Fruit fly (Drosophila melanogaster) whole organism, embryonic: ENCODE results near the gene CG11095.

Experiments used
- Abd-B ChIP-seq: fragments of 200-800 bp; sonication (Bioruptor generic); optimal IDR thresholded peaks from 2 replicates; lab custom pipeline; 2018; ENCODE audit warnings: missing biosample characterization, mild to moderate bottlenecking, missing genetic modification characterization, moderate library complexity
- Ada2b ChIP-seq: fragments of 200-800 bp; sonication (Bioruptor generic); IDR thresholded peaks from 2 replicates; pipeline ENCODE4 v1.3.6; 2022; ENCODE audit warnings: missing biosample characterization, missing genetic modification characterization
- Atf3 ChIP-seq: fragments of 200-800 bp; sonication (Bioruptor generic); optimal IDR thresholded peaks from 3 replicates; lab custom pipeline; 2016; ENCODE audit warnings: missing biosample characterization, missing genetic modification characterization
- Blimp-1 ChIP-seq: fragments of 200-800 bp; sonication (Bioruptor generic); optimal IDR thresholded peaks from 3 replicates; lab custom pipeline; 2018; ENCODE audit warnings: missing biosample characterization, missing genetic modification characterization, mild to moderate bottlenecking, moderate library complexity, missing genetic modification reagents
- CG10321 ChIP-seq: fragments of 200-800 bp; sonication (Bioruptor generic); IDR thresholded peaks from 2 replicates; pipeline ENCODE4 v1.3.6; 2022; ENCODE audit warnings: missing biosample characterization, missing genetic modification characterization
- CG10431 ChIP-seq: fragments of 200-800 bp; sonication (Bioruptor generic); optimal IDR thresholded peaks from 3 replicates; lab custom pipeline; 2018; ENCODE audit warnings: missing biosample characterization, mild to moderate bottlenecking, missing genetic modification characterization
- CG13123 ChIP-seq: fragments of 200-800 bp; sonication (Bioruptor generic); optimal IDR thresholded peaks from 2 replicates; lab custom pipeline; 2016; ENCODE audit warnings: missing biosample characterization, missing genetic modification characterization
- CG13296 ChIP-seq: fragments of 200-800 bp; sonication (Bioruptor generic); optimal IDR thresholded peaks from 3 replicates; lab custom pipeline; 2018; ENCODE audit warnings: missing biosample characterization, mild to moderate bottlenecking, missing genetic modification characterization
- CG13894 ChIP-seq: fragments of 200-800 bp; sonication (Bioruptor generic); optimal IDR thresholded peaks from 3 replicates; lab custom pipeline; 2018; ENCODE audit warnings: missing biosample characterization, mild to moderate bottlenecking, missing genetic modification characterization, moderate library complexity
- CG1647 ChIP-seq: fragments of 200-800 bp; sonication (Bioruptor generic); optimal IDR thresholded peaks from 3 replicates; lab custom pipeline; 2016; ENCODE audit warnings: missing biosample characterization, missing genetic modification characterization
- CG16815 ChIP-seq: fragments of 200-800 bp; sonication (Bioruptor generic); optimal IDR thresholded peaks from 3 replicates; lab custom pipeline; 2017; ENCODE audit warnings: missing biosample characterization, mild to moderate bottlenecking, missing genetic modification characterization
- CG2202 ChIP-seq: fragments of 200-800 bp; sonication (Bioruptor generic); optimal IDR thresholded peaks from 2 replicates; lab custom pipeline; 2018; ENCODE audit warnings: missing biosample characterization, mild to moderate bottlenecking, missing genetic modification characterization
- CG30403 ChIP-seq: fragments of 200-800 bp; sonication (Bioruptor generic); optimal IDR thresholded peaks from 3 replicates; lab custom pipeline; 2016; ENCODE audit warnings: missing biosample characterization, missing genetic modification characterization
- CG32532 ChIP-seq: fragments of 200-800 bp; sonication (Bioruptor generic); IDR thresholded peaks from 2 replicates; pipeline ENCODE4 v1.3.6; 2022; ENCODE audit warnings: missing biosample characterization, missing genetic modification characterization
- CG3281 ChIP-seq: fragments of 200-800 bp; sonication (Bioruptor generic); optimal IDR thresholded peaks from 3 replicates; lab custom pipeline; 2017; ENCODE audit warnings: missing biosample characterization, mild to moderate bottlenecking, missing genetic modification characterization
- CG33213 ChIP-seq: fragments of 200-800 bp; sonication (Bioruptor generic); optimal IDR thresholded peaks from 3 replicates; lab custom pipeline; 2016; ENCODE audit warnings: missing biosample characterization, missing genetic modification characterization
- CG33557 ChIP-seq: fragments of 200-800 bp; sonication (Bioruptor generic); optimal IDR thresholded peaks from 2 replicates; lab custom pipeline; 2019; ENCODE audit warnings: missing biosample characterization, mild to moderate bottlenecking, missing genetic modification characterization, moderate library complexity
- CG3995 ChIP-seq: fragments of 200-800 bp; sonication (Bioruptor generic); optimal IDR thresholded peaks from 3 replicates; lab custom pipeline; 2016; ENCODE audit warnings: missing biosample characterization, missing genetic modification characterization
- CG4404 ChIP-seq: fragments of 200-800 bp; sonication (Bioruptor generic); IDR thresholded peaks from 2 replicates; pipeline ENCODE4 v1.3.6; 2022; ENCODE audit warnings: missing biosample characterization, missing genetic modification characterization
- CG6813 ChIP-seq: fragments of 200-800 bp; sonication (Bioruptor generic); optimal IDR thresholded peaks from 2 replicates; lab custom pipeline; 2017; ENCODE audit warnings: missing biosample characterization, missing genetic modification characterization, mild to moderate bottlenecking, moderate library complexity, missing genetic modification reagents
- CG7839 ChIP-seq: fragments of 200-800 bp; sonication (Bioruptor generic); optimal IDR thresholded peaks from 3 replicates; lab custom pipeline; 2018; ENCODE audit warnings: missing biosample characterization, mild to moderate bottlenecking, missing genetic modification characterization, moderate library complexity
- CG7928 ChIP-seq: fragments of 200-800 bp; sonication (Bioruptor generic); optimal IDR thresholded peaks from 2 replicates; lab custom pipeline; 2017; ENCODE audit warnings: missing biosample characterization, mild to moderate bottlenecking, missing genetic modification characterization
- CG8388 ChIP-seq: fragments of 200-800 bp; sonication (Bioruptor generic); optimal IDR thresholded peaks from 2 replicates; lab custom pipeline; 2019; ENCODE audit warnings: missing biosample characterization, mild to moderate bottlenecking, missing genetic modification characterization, moderate library complexity
- CG8478 ChIP-seq: fragments of >200 bp; optimal IDR thresholded peaks from 2 replicates; lab custom pipeline; 2018
- CG9876 ChIP-seq: fragments of 200-800 bp; sonication (Bioruptor generic); optimal IDR thresholded peaks from 2 replicates; lab custom pipeline; 2016; ENCODE audit warnings: missing biosample characterization, missing genetic modification characterization
- Elba2 ChIP-seq: fragments of 200-800 bp; sonication (Bioruptor generic); optimal IDR thresholded peaks from 3 replicates; lab custom pipeline; 2016; ENCODE audit warnings: missing biosample characterization, missing genetic modification characterization
- GATAe ChIP-seq: fragments of 200-800 bp; sonication (Bioruptor generic); conservative IDR thresholded peaks from 2 replicates; pipeline ENCODE4 v1.3.6; 2022; ENCODE audit warnings: missing biosample characterization, missing genetic modification characterization
- Pdp1 ChIP-seq, 2 experiments: fragments of 200-800 bp; sonication (Bioruptor generic); optimal IDR thresholded peaks; 3 replicates each; lab custom pipeline; 2016; ENCODE audit warnings: missing biosample characterization in 2 of 2, missing genetic modification characterization in 2 of 2, mild to moderate bottlenecking in 1 of 2, moderate library complexity in 1 of 2
- Rx ChIP-seq: fragments of 200-800 bp; sonication (Bioruptor generic); IDR thresholded peaks from 2 replicates; pipeline ENCODE4 v1.3.6; 2022; ENCODE audit warnings: missing biosample characterization, missing genetic modification characterization
- Scr ChIP-seq: fragments of 200-800 bp; sonication (Bioruptor generic); IDR thresholded peaks from 2 replicates; pipeline ENCODE4 v1.3.6; 2022; ENCODE audit warnings: missing biosample characterization, missing genetic modification characterization; ENCODE audit not compliant: partially characterized antibody
- Sry-δ ChIP-seq: fragments of 200-800 bp; sonication (Bioruptor generic); optimal IDR thresholded peaks from 2 replicates; lab custom pipeline; 2016; ENCODE audit warnings: missing biosample characterization, missing genetic modification characterization
- cg ChIP-seq: fragments of 200-800 bp; sonication (Bioruptor generic); optimal IDR thresholded peaks from 3 replicates; lab custom pipeline; 2019; ENCODE audit warnings: missing biosample characterization, mild to moderate bottlenecking, missing genetic modification characterization, moderate library complexity
- crol ChIP-seq: fragments of 200-800 bp; sonication (Bioruptor generic); IDR thresholded peaks from 2 replicates; pipeline ENCODE4 v1.3.6; 2022; ENCODE audit warnings: missing biosample characterization, missing genetic modification characterization
- exex ChIP-seq: fragments of 200-800 bp; sonication (Bioruptor generic); optimal IDR thresholded peaks from 4 replicates; lab custom pipeline; 2018; ENCODE audit warnings: missing biosample characterization, mild to moderate bottlenecking, missing genetic modification characterization, moderate library complexity
- fru ChIP-seq: fragments of >200 bp; optimal IDR thresholded peaks from 2 replicates; lab custom pipeline; 2017
- gem ChIP-seq: fragments of 200-800 bp; sonication (Bioruptor generic); optimal IDR thresholded peaks from 2 replicates; lab custom pipeline; 2019; ENCODE audit warnings: missing biosample characterization, mild to moderate bottlenecking, missing genetic modification characterization, moderate library complexity
- gsb-n ChIP-seq: fragments of 200-800 bp; sonication (Bioruptor generic); optimal IDR thresholded peaks from 3 replicates; lab custom pipeline; 2018; ENCODE audit warnings: missing biosample characterization, mild to moderate bottlenecking, missing genetic modification characterization
- kni ChIP-seq: fragments of 200-800 bp; sonication (Bioruptor generic); optimal IDR thresholded peaks from 3 replicates; lab custom pipeline; 2017; ENCODE audit warnings: mild to moderate bottlenecking, missing biosample characterization, missing genetic modification reagents, missing genetic modification characterization
- lab ChIP-seq: fragments of 200-800 bp; sonication (Bioruptor generic); optimal IDR thresholded peaks from 3 replicates; lab custom pipeline; 2017; ENCODE audit warnings: missing biosample characterization, missing genetic modification characterization, mild to moderate bottlenecking, moderate library complexity, missing genetic modification reagents
- luna ChIP-seq: fragments of 200-800 bp; sonication (Bioruptor generic); optimal IDR thresholded peaks from 2 replicates; lab custom pipeline; 2016; ENCODE audit warnings: missing biosample characterization, missing genetic modification characterization
- mirr ChIP-seq: fragments of 200-800 bp; sonication (Bioruptor generic); optimal IDR thresholded peaks from 3 replicates; lab custom pipeline; 2018; ENCODE audit warnings: missing biosample characterization, mild to moderate bottlenecking, missing genetic modification characterization
- org-1 ChIP-seq: fragments of 200-800 bp; sonication (Bioruptor generic); optimal IDR thresholded peaks from 2 replicates; lab custom pipeline; 2017; ENCODE audit warnings: missing biosample characterization, missing genetic modification characterization
- pfk ChIP-seq: fragments of 200-800 bp; sonication (Bioruptor generic); optimal IDR thresholded peaks from 2 replicates; lab custom pipeline; 2018; ENCODE audit warnings: missing biosample characterization, mild to moderate bottlenecking, missing genetic modification characterization, moderate library complexity
- sr ChIP-seq: fragments of 200-800 bp; sonication (Bioruptor generic); IDR thresholded peaks from 3 replicates; pipeline ENCODE4 v1.3.6; 2022; ENCODE audit warnings: missing biosample characterization, missing genetic modification characterization
- ssp ChIP-seq: fragments of 200-800 bp; sonication (Bioruptor generic); IDR thresholded peaks from 2 replicates; pipeline ENCODE4 v1.3.6; 2022; ENCODE audit warnings: missing biosample characterization, missing genetic modification characterization
- sug ChIP-seq: fragments of 200-800 bp; optimal IDR thresholded peaks from 2 replicates; lab custom pipeline; 2019; ENCODE audit warnings: missing biosample characterization, mild to moderate bottlenecking, missing genetic modification characterization, moderate library complexity
- trh ChIP-seq: fragments of 200-800 bp; sonication (Bioruptor generic); optimal IDR thresholded peaks from 2 replicates; lab custom pipeline; 2016; ENCODE audit warnings: missing biosample characterization, missing genetic modification characterization

The CG11095 gene

DNA sequence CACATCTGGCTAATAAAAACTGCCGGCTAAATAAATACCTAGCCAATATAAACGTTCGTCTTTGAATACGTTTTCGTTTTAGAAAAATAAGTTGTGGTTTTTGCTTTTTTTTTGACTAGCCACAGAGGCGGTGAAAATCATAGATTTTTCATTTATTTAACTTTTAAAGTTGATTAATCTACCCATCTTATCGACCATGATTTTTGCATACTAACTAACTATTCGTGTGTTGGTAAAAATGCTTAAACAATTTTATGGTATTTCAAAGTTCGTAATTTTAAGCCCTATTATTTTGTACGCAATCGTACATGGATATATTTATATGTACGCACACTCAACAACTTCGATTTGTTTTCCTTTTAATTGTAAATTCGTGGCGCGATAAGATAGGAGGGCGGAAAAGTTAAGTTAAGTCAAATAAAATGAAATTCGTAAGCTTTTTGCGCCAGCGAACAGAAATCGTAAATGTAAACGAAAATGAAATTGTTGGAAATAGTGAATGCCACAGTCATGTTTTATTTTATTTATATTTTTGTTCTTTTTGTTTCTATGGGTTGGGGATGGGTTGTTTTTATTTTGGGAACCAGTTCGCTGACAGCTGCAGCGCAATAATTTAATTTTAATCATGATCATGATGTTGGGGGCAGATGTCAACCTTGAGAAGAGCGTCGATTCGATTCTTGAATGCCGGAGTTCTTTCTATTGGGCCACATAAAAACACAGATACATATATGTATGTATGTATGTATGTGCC is 6.1 kb downstream of the CG11095 start (continued):
- TF ChIP-seq Atf3 (no peak), gem (peak; percentile 73), CG33213 (no peak), CG13894 (tag; lab: Kevin White, UChicago) (no peak), CG30403 (peak; percentile 42)

DNA sequence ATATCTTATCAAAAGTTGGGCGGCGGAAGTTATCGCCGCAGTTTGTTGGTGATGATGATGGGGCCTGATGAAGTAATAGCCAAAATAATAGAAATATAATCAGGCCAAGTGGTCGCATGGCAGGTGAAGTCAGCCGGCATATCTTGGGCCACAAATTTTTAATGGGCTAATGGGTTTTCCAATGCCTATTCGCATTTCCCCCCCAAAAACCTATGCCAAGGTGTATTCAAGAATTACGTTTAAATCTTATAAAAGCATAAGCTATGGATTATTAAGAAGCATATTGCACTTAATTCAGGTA is 6.6 kb downstream of the CG11095 start:
- TF ChIP-seq mirr (GFP tag; lab: Kevin White, UChicago) = peak; percentile 8
- TF ChIP-seq Elba2 (GFP tag; lab: Kevin White, UChicago) = no peak
- TF ChIP-seq GATAe (GFP tag; lab: Robert Waterston, UW) = peak; percentile 38; the same call in 1 of the 2 replicates
- no peak for TF ChIP-seq CG4404 (GFP tag; lab: Robert Waterston, UW)
- TF ChIP-seq lab (GFP tag; lab: Kevin White, UChicago) = peak; percentile 26
- no peak for TF ChIP-seq CG32532 (GFP tag; lab: Robert Waterston, UW)
- no peak for TF ChIP-seq trh (GFP tag; lab: Kevin White, UChicago)
- TF ChIP-seq sug (tag; lab: Kevin White, UChicago) = peak; percentile 45
- no peak for TF ChIP-seq CG3995 (GFP tag; lab: Kevin White, UChicago)
- peak in 1 of 2 experiments; percentile 57 for TF ChIP-seq Pdp1 (GFP tag; optimal IDR thresholded peaks at IDR 0.05; lab: Kevin White, UChicago)
- no peak for TF ChIP-seq Ada2b
- TF ChIP-seq exex (tag; lab: Kevin White, UChicago) = peak; percentile 96

dm6 chrX:13818841-13819240 is 7.4 kb downstream of the CG11095 start:
- TF ChIP-seq CG8478 (lab: Kevin White, UChicago) (no peak), CG2202 (tag; lab: Kevin White, UChicago) (no peak), CG7928 (GFP tag; lab: Kevin White, UChicago) (no peak), Scr (GFP tag; lab: Robert Waterston, UW) (no peak), CG8388 (GFP tag; lab: Kevin White, UChicago) (no peak), luna (GFP tag; lab: Kevin White, UChicago) (no peak), Rx (GFP tag; lab: Robert Waterston, UW) (no peak), gsb-n (tag; lab: Kevin White, UChicago) (no peak), CG3281 (GFP tag; lab: Kevin White, UChicago) (no peak), Atf3 (no peak), CG16815 (GFP tag; lab: Kevin White, UChicago) (no peak), CG13123 (GFP tag; lab: Kevin White, UChicago) (no peak), CG10321 (GFP tag; lab: Robert Waterston, UW) (no peak)

DNA sequence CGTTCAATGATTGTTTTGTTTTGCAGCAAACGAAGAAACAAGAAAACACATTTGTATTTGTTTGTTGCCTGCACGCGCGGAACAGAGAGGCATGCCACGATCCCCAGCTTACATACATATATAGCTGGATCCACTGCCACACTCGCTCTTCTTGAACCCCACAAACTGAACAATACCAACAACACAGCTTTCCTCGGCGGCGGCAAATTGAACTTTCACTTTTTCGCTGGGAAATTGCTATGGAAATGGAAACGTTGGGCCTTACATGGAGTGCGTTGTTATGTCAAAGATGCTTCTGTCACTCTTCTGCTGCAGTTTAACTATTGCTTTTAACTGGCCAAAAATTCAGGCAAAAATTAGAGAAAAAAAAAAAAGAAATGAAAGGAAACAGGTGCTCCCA is 8.2 kb downstream of the CG11095 start:
- TF ChIP-seq fru (no peak), CG1647 (no peak), CG6813 (GFP tag; lab: Kevin White, UChicago) (no peak), pfk (GFP tag; lab: Kevin White, UChicago) (no peak), ssp (GFP tag; lab: Robert Waterston, UW) (no peak), sr (GFP tag; lab: Robert Waterston, UW) (no peak), CG13123 (GFP tag; lab: Kevin White, UChicago) (no peak), CG10431 (GFP tag; lab: Kevin White, UChicago) (peak; percentile 47), crol (GFP tag; lab: Robert Waterston, UW) (no peak), kni (peak; percentile 5), CG7839 (tag; lab: Kevin White, UChicago) (no peak), cg (GFP tag; lab: Kevin White, UChicago) (peak; percentile 12), CG13296 (GFP tag; lab: Kevin White, UChicago) (no peak), org-1 (GFP tag; lab: Kevin White, UChicago) (no peak), Blimp-1 (peak; percentile 97), CG9876 (no peak), Abd-B (no peak), CG33557 (GFP tag; lab: Kevin White, UChicago) (peak; percentile 29), CG8388 (GFP tag; lab: Kevin White, UChicago) (no peak), Sry-δ (GFP tag; lab: Kevin White, UChicago) (no peak)
